Worm (Caenorhabditis elegans) whole organism, young adult: ENCODE results near the gene C03B8.3.
A peak's percentile ranks its signal among the peaks of the same experiment; 100 is the strongest.

Experiments used
- B0261.1 ChIP-seq: sonication (generic microtip); optimal IDR thresholded peaks from 2 replicates; lab custom pipeline; 2016; ENCODE audit warnings: mild to moderate bottlenecking, missing genetic modification characterization, moderate library complexity, missing compliant biosample characterization
- D2030.7 ChIP-seq: fragments of 200-800 bp; sonication (Bioruptor generic); IDR thresholded peaks from 2 replicates; pipeline ENCODE4 v1.3.6; 2022; ENCODE audit warnings: missing genetic modification reagents, missing genetic modification characterization, missing compliant biosample characterization
- F22D6.2 ChIP-seq: sonication (generic microtip); optimal IDR thresholded peaks from 2 replicates; lab custom pipeline; 2016; ENCODE audit warnings: mild to moderate bottlenecking, missing genetic modification characterization, missing compliant biosample characterization
- F37B4.10 ChIP-seq: fragments of 200-800 bp; sonication (Bioruptor generic); IDR thresholded peaks from 2 replicates; pipeline ENCODE4 v1.3.6; 2022; ENCODE audit warnings: missing genetic modification characterization, missing compliant biosample characterization
- K11D2.4 ChIP-seq: fragments of 200-800 bp; sonication (Bioruptor generic); IDR thresholded peaks from 2 replicates; pipeline ENCODE4 v1.3.6; 2022; ENCODE audit warnings: missing genetic modification reagents, missing genetic modification characterization, missing compliant biosample characterization
- K12H6.12 ChIP-seq: fragments of 200-800 bp; sonication (Bioruptor generic); optimal IDR thresholded peaks from 2 replicates; lab custom pipeline; 2018; ENCODE audit warnings: mild to moderate bottlenecking, missing genetic modification characterization, missing compliant biosample characterization
- T26A5.8 ChIP-seq: sonication (generic microtip); optimal IDR thresholded peaks from 2 replicates; lab custom pipeline; 2016; ENCODE audit warnings: missing genetic modification characterization, missing compliant biosample characterization
- Y53F4B.3 ChIP-seq: fragments of 200-800 bp; sonication (Bioruptor generic); IDR thresholded peaks from 2 replicates; pipeline ENCODE4 v1.3.6; 2022; ENCODE audit warnings: missing genetic modification reagents, missing genetic modification characterization, missing compliant biosample characterization
- Y67H2A.10 ChIP-seq: fragments of 200-800 bp; sonication (Bioruptor generic); conservative IDR thresholded peaks from 2 replicates; pipeline ENCODE4 v1.3.6; 2022; ENCODE audit warnings: missing genetic modification reagents, missing genetic modification characterization, missing compliant biosample characterization
- ama-1 ChIP-seq, 3 experiments: fragments of 150-350 bp in 1 of 3; sonication (generic microtip) in 2 of 3; optimal IDR thresholded peaks; 2 replicates each; lab custom pipeline; 2014 to 2018; ENCODE audit warnings: missing biosample characterization in 2 of 3, missing genetic modification characterization in 2 of 3, missing genetic modification reagents in 2 of 3
- aptf-3 ChIP-seq: fragments of 200-800 bp; sonication (Bioruptor generic); IDR thresholded peaks from 2 replicates; pipeline ENCODE4 v1.3.6; 2022; ENCODE audit warnings: missing genetic modification characterization, missing compliant biosample characterization
- attf-3 ChIP-seq: fragments of 200-800 bp; sonication (Bioruptor generic); conservative IDR thresholded peaks from 2 replicates; pipeline ENCODE4 v1.3.6; 2022; ENCODE audit warnings: missing genetic modification reagents, missing genetic modification characterization, missing compliant biosample characterization
- bed-1 ChIP-seq: fragments of 200-800 bp; sonication (Bioruptor generic); IDR thresholded peaks from 2 replicates; pipeline ENCODE4 v1.3.6; 2022; ENCODE audit warnings: missing genetic modification reagents, missing genetic modification characterization, missing compliant biosample characterization
- ccch-3 ChIP-seq: fragments of 200-800 bp; sonication (Bioruptor generic); optimal IDR thresholded peaks from 2 replicates; lab custom pipeline; 2018; ENCODE audit warnings: mild to moderate bottlenecking, missing genetic modification characterization, missing compliant biosample characterization
- ceh-40 ChIP-seq: fragments of 200-800 bp; sonication (Bioruptor generic); IDR thresholded peaks from 2 replicates; pipeline ENCODE4 v1.3.6; 2022; ENCODE audit warnings: missing genetic modification characterization, missing compliant biosample characterization
- ceh-58 ChIP-seq: fragments of 200-800 bp; sonication (Bioruptor generic); IDR thresholded peaks from 2 replicates; pipeline ENCODE4 v1.3.6; 2022; ENCODE audit warnings: missing genetic modification characterization, missing compliant biosample characterization
- ceh-79 ChIP-seq: sonication (generic microtip); optimal IDR thresholded peaks from 2 replicates; lab custom pipeline; 2017; ENCODE audit warnings: mild to moderate bottlenecking, missing genetic modification characterization, missing compliant biosample characterization
- ceh-91 ChIP-seq: fragments of 200-800 bp; sonication (Bioruptor generic); IDR thresholded peaks from 2 replicates; pipeline ENCODE4 v1.3.6; 2022; ENCODE audit warnings: missing genetic modification reagents, missing genetic modification characterization, missing compliant biosample characterization
- dpl-1 ChIP-seq: fragments of 150-350 bp; optimal IDR thresholded peaks from 2 replicates; lab custom pipeline; 2014; ENCODE audit warnings: missing biosample characterization, missing genetic modification reagents, missing genetic modification characterization
- ekl-4 ChIP-seq: fragments of 200-800 bp; sonication (Bioruptor generic); IDR thresholded peaks from 2 replicates; pipeline ENCODE4 v1.3.6; 2022; ENCODE audit warnings: missing genetic modification reagents, missing genetic modification characterization, missing compliant biosample characterization
- him-1 ChIP-seq: sonication (generic microtip); optimal IDR thresholded peaks from 2 replicates; lab custom pipeline; 2016; ENCODE audit warnings: missing genotype, missing genetic modification reagents, missing genetic modification characterization, missing compliant biosample characterization
- hmg-1.2 ChIP-seq: fragments of 200-800 bp; sonication (Bioruptor generic); IDR thresholded peaks from 2 replicates; pipeline ENCODE4 v1.3.6; 2022; ENCODE audit warnings: missing genetic modification reagents, missing genetic modification characterization, missing compliant biosample characterization
- hrde-1 ChIP-seq: sonication (generic microtip); optimal IDR thresholded peaks from 2 replicates; lab custom pipeline; 2016; ENCODE audit warnings: missing genetic modification characterization, mild to moderate bottlenecking, missing compliant biosample characterization, moderate library complexity, missing genotype, missing genetic modification reagents, borderline replicate concordance
- lag-1 ChIP-seq: fragments of 200-800 bp; sonication (Bioruptor generic); IDR thresholded peaks from 2 replicates; pipeline ENCODE4 v1.3.6; 2022; ENCODE audit warnings: missing genetic modification reagents, missing genetic modification characterization, missing compliant biosample characterization
- let-526 ChIP-seq: fragments of 200-800 bp; sonication (Bioruptor generic); IDR thresholded peaks from 2 replicates; pipeline ENCODE4 v1.3.6; 2022; ENCODE audit warnings: missing genetic modification reagents, missing genetic modification characterization, missing compliant biosample characterization
- lin-35 ChIP-seq, 3 experiments: fragments of 150-350 bp in 2 of 3; sonication (generic microtip) in 1 of 3; optimal IDR thresholded peaks; 2 replicates each; lab custom pipeline; 2014 to 2018; ENCODE audit warnings: missing biosample characterization in 3 of 3, missing genetic modification characterization in 3 of 3, missing genetic modification reagents in 3 of 3
- lin-40 ChIP-seq: sonication (generic microtip); optimal IDR thresholded peaks from 2 replicates; lab custom pipeline; 2016; ENCODE audit warnings: missing genetic modification characterization, mild to moderate bottlenecking, missing compliant biosample characterization, missing genotype, missing genetic modification reagents
- lin-54 ChIP-seq: fragments of 200-800 bp; sonication (Bioruptor generic); optimal IDR thresholded peaks from 2 replicates; lab custom pipeline; 2018; ENCODE audit warnings: mild to moderate bottlenecking, missing genetic modification characterization, missing compliant biosample characterization
- lir-1 ChIP-seq: fragments of 200-800 bp; sonication (Bioruptor generic); conservative IDR thresholded peaks from 2 replicates; pipeline ENCODE4 v1.3.6; 2022; ENCODE audit warnings: missing genetic modification reagents, missing genetic modification characterization, missing compliant biosample characterization
- madf-3 ChIP-seq: fragments of 200-800 bp; sonication (Bioruptor generic); IDR thresholded peaks from 2 replicates; pipeline ENCODE4 v1.3.6; 2022; ENCODE audit warnings: missing genetic modification reagents, missing genetic modification characterization, missing compliant biosample characterization
- madf-6 ChIP-seq: fragments of 200-800 bp; sonication (Bioruptor generic); IDR thresholded peaks from 2 replicates; pipeline ENCODE4 v1.3.6; 2022; ENCODE audit warnings: missing genetic modification reagents, missing genetic modification characterization, missing compliant biosample characterization
- mcd-1 ChIP-seq: fragments of 200-800 bp; sonication (Bioruptor generic); IDR thresholded peaks from 2 replicates; pipeline ENCODE4 v1.3.6; 2022; ENCODE audit warnings: missing genetic modification reagents, missing genetic modification characterization, missing compliant biosample characterization
- nfya-2 ChIP-seq: fragments of 200-800 bp; sonication (Bioruptor generic); IDR thresholded peaks from 2 replicates; pipeline ENCODE4 v1.3.6; 2022; ENCODE audit warnings: missing genetic modification reagents, missing genetic modification characterization, missing compliant biosample characterization
- nfyb-1 ChIP-seq: fragments of 200-800 bp; sonication (Bioruptor generic); IDR thresholded peaks from 2 replicates; pipeline ENCODE4 v1.3.6; 2022; ENCODE audit warnings: missing genetic modification reagents, missing genetic modification characterization, missing compliant biosample characterization
- nhr-179 ChIP-seq: sonication (generic microtip); optimal IDR thresholded peaks from 2 replicates; lab custom pipeline; 2016; ENCODE audit warnings: mild to moderate bottlenecking, missing genetic modification characterization, missing compliant biosample characterization
- pbrm-1 ChIP-seq: fragments of 200-800 bp; sonication (Bioruptor generic); IDR thresholded peaks from 2 replicates; pipeline ENCODE4 v1.3.6; 2022; ENCODE audit warnings: missing genetic modification reagents, missing genetic modification characterization, missing compliant biosample characterization
- pha-4 ChIP-seq: fragments of 150-350 bp; sonication (generic microtip); optimal IDR thresholded peaks from 2 replicates; lab custom pipeline; 2014; ENCODE audit warnings: missing biosample characterization, missing genetic modification reagents, missing genetic modification characterization
- rcor-1 ChIP-seq: fragments of 200-800 bp; sonication (Bioruptor generic); IDR thresholded peaks from 2 replicates; pipeline ENCODE4 v1.3.6; 2022; ENCODE audit warnings: missing genetic modification reagents, missing genetic modification characterization, missing compliant biosample characterization
- repo-1 ChIP-seq: sonication (generic microtip); optimal IDR thresholded peaks from 2 replicates; lab custom pipeline; 2017; ENCODE audit warnings: mild to moderate bottlenecking, missing genetic modification characterization, missing compliant biosample characterization
- rpc-1 ChIP-seq, 2 experiments: fragments of 150-350 bp in 1 of 2; sonication (generic microtip) in 1 of 2; optimal IDR thresholded peaks; 2 replicates each; lab custom pipeline; 2014 to 2018; ENCODE audit warnings: missing biosample characterization in 1 of 2, missing genetic modification characterization in 1 of 2, missing genetic modification reagents in 1 of 2, missing genotype in 1 of 2
- snpc-1.3 ChIP-seq: sonication (generic microtip); optimal IDR thresholded peaks from 2 replicates; lab custom pipeline; 2017; ENCODE audit warnings: missing genetic modification characterization, mild to moderate bottlenecking, missing compliant biosample characterization, antibody characterized with exemption, moderate library complexity, missing genotype, missing genetic modification reagents; ENCODE audit not compliant: insufficient read depth
- sptf-2 ChIP-seq: fragments of 200-800 bp; sonication (Bioruptor generic); optimal IDR thresholded peaks from 2 replicates; lab custom pipeline; 2018; ENCODE audit warnings: mild to moderate bottlenecking, missing genetic modification characterization, missing compliant biosample characterization
- tbp1 ChIP-seq: fragments of 200-800 bp; sonication (Bioruptor generic); optimal IDR thresholded peaks from 2 replicates; lab custom pipeline; 2018; ENCODE audit warnings: mild to moderate bottlenecking, missing genetic modification characterization, missing compliant biosample characterization
- tbx-9 ChIP-seq: sonication (generic microtip); optimal IDR thresholded peaks from 2 replicates; lab custom pipeline; 2016; ENCODE audit warnings: borderline replicate concordance, missing genetic modification characterization, inconsistent platforms, missing compliant biosample characterization
- zfh-2 ChIP-seq: fragments of 200-800 bp; sonication (Bioruptor generic); conservative IDR thresholded peaks from 2 replicates; pipeline ENCODE4 v1.3.6; 2022; ENCODE audit warnings: missing genetic modification reagents, missing genetic modification characterization, missing compliant biosample characterization
- ztf-18 ChIP-seq: sonication (generic microtip); optimal IDR thresholded peaks from 2 replicates; lab custom pipeline; 2016; ENCODE audit warnings: missing genotype, mild to moderate bottlenecking, missing genetic modification characterization, missing compliant biosample characterization
- ztf-22 ChIP-seq: fragments of 200-800 bp; sonication (Bioruptor generic); optimal IDR thresholded peaks from 2 replicates; lab custom pipeline; 2018; ENCODE audit warnings: mild to moderate bottlenecking, missing genetic modification characterization, moderate library complexity, missing compliant biosample characterization

The C03B8.3 gene

DNA sequence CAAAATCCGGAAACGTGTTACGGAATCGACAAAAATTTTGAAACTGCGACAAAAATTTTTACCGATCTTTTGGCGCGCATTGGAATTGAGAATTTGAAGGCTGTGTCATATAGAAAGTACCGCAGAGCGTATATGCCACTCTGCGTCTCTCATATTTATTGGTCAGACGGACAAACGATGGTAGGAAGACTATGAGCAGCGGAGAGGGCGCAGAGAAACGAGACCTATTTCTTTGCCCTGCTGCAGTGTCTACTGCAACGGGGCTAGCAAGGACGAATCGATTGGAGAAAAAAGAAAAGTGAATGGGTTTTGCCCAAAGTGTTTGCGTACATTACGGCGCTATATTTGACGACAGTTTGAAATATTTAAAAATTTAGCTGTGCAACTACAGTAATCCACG lies 2.0 kb upstream of the C03B8.3 start (continued):
- TF ChIP-seq tbx-9 (tag; lab: Kevin White, UChicago): no peak
- TF ChIP-seq Y53F4B.3 (GFP tag; lab: Robert Waterston, UW): no peak
- no peak for TF ChIP-seq nfya-2 (GFP tag; lab: Robert Waterston, UW)
- no peak for TF ChIP-seq rpc-1 (optimal IDR thresholded peaks at IDR 0.05; lab: Kevin White, UChicago)
- no peak for TF ChIP-seq rpc-1 (tag; optimal IDR thresholded peaks at IDR 0.05; lab: Kevin White, UChicago)
- no peak for TF ChIP-seq lag-1
- TF ChIP-seq bed-1 (GFP tag; lab: Robert Waterston, UW): no peak
- peak; percentile 23 for TF ChIP-seq tbp1 (GFP tag; lab: Kevin White, UChicago)
- no peak for TF ChIP-seq ccch-3
- TF ChIP-seq ceh-79 (tag; lab: Kevin White, UChicago): no peak

DNA sequence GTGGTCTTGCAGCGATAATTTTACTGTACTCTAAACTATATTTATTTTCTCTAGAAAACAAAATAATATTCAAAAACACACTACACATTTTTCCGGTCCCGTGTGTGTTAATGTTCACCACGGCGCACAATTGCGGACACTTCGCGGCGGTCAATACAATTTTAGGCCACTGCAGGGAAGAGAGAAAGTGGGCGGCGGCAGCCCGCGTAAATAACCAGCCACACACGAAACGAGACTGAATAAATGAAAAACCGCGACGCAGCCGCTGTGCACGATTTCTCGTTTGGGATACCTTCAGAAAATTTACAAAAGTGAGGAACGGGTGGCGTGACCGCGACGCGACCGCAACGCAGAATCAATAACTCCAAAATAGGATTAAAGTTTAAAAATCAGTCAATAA lies 1.2 kb upstream of the C03B8.3 start:
- TF ChIP-seq ztf-18 (tag; lab: Kevin White, UChicago) (no peak), ztf-22 (no peak), D2030.7 (GFP tag; lab: Robert Waterston, UW) (no peak), lir-1 (GFP tag; lab: Robert Waterston, UW) (0 out of 2 replicates have a peak, but pooled peaks have one; percentile 9), ama-1 (optimal IDR thresholded peaks at IDR 0.05; lab: Kevin White, UChicago) (no peak), ama-1 (GFP tag; optimal IDR thresholded peaks at IDR 0.05; lab: Kevin White, UChicago) (no peak), F22D6.2 (tag; lab: Kevin White, UChicago) (no peak), aptf-3 (GFP tag; lab: Robert Waterston, UW) (no peak), ceh-91 (GFP tag; lab: Robert Waterston, UW) (no peak), ceh-79 (tag; lab: Kevin White, UChicago) (no peak), nfyb-1 (GFP tag; lab: Robert Waterston, UW) (no peak), lin-40 (no peak), K12H6.12 (tag; lab: Kevin White, UChicago) (peak; percentile 16), nhr-179 (tag; lab: Kevin White, UChicago) (no peak), madf-3 (GFP tag; lab: Robert Waterston, UW) (peak; percentile 78; the same call in 1 of the 2 replicates), attf-3 (GFP tag; lab: Robert Waterston, UW) (0 out of 2 replicates have a peak, but pooled peaks have one; percentile 11), zfh-2 (peak; percentile 70), hmg-1.2 (GFP tag; lab: Robert Waterston, UW) (peak; percentile 35; the same call in 1 of the 2 replicates), snpc-1.3 (tag; lab: Kevin White, UChicago) (no peak), sptf-2 (no peak), lin-54 (GFP tag; lab: Kevin White, UChicago) (peak; percentile 33), let-526 (GFP tag; lab: Robert Waterston, UW) (no peak), mcd-1 (GFP tag; lab: Robert Waterston, UW) (peak; percentile 38; the same call in 1 of the 2 replicates), dpl-1 (GFP tag; lab: Kevin White, UChicago) (no peak), ceh-58 (no peak), F37B4.10 (GFP tag; lab: Robert Waterston, UW) (no peak), lin-35 (GFP tag; optimal IDR thresholded peaks at IDR 0.05; lab: Kevin White, UChicago) (no peak), Y67H2A.10 (GFP tag; lab: Robert Waterston, UW) (0 out of 2 replicates have a peak, but pooled peaks have one; percentile 17), pbrm-1 (GFP tag; lab: Robert Waterston, UW) (no peak), bed-1 (GFP tag; lab: Robert Waterston, UW) (no peak), B0261.1 (tag; lab: Kevin White, UChicago) (no peak), hrde-1 (tag; lab: Kevin White, UChicago) (no peak), him-1 (tag; lab: Kevin White, UChicago) (no peak), T26A5.8 (tag; lab: Kevin White, UChicago) (no peak), rcor-1 (GFP tag; lab: Robert Waterston, UW) (peak; percentile 31; the same call in 1 of the 2 replicates), K11D2.4 (GFP tag; lab: Robert Waterston, UW) (0 out of 2 replicates have a peak, but pooled peaks have one; percentile 23), madf-6 (no peak), ceh-40 (GFP tag; lab: Robert Waterston, UW) (no peak), repo-1 (tag; lab: Kevin White, UChicago) (no peak), ekl-4 (GFP tag; lab: Robert Waterston, UW) (0 out of 2 replicates have a peak, but pooled peaks have one; percentile 29), pha-4 (tag; lab: Kevin White, UChicago) (no peak)
